Worm (Caenorhabditis elegans): ENCODE measurements around the gene C09G9.3.
A peak's percentile ranks its signal among the peaks of the same experiment; 100 is the strongest.

ce11 chrIV:8893746-8894145, 20.9 kb upstream of the C09G9.3 start, which contains the start of gene rad-54.L2:
- TF ChIP-seq dao-5 (tag; optimal IDR thresholded peaks at IDR 0.05) (no peak), W03F9.2 (tag; optimal IDR thresholded peaks at IDR 0.05) (peak; percentile 80), him-1 (tag; optimal IDR thresholded peaks at IDR 0.05) (no peak)
